Worm (Caenorhabditis elegans) whole organism, L4 larva: Measurements from ENCODE around the gene C26B9.6.

Source experiments
- aly-2 ChIP-seq: sonication (generic microtip); optimal IDR thresholded peaks from 2 replicates; lab custom pipeline; 2018; ENCODE audit warnings: missing biosample characterization, missing genetic modification characterization
- ces-1 ChIP-seq: fragments of 150-350 bp; sonication (generic microtip); optimal IDR thresholded peaks from 4 replicates; lab custom pipeline; 2014; ENCODE audit warnings: missing biosample characterization, missing genetic modification reagents, missing genetic modification characterization
- dmd-8 ChIP-seq: fragments of 200-800 bp; sonication (Bioruptor generic); IDR thresholded peaks from 2 replicates; pipeline ENCODE4 v1.3.6; 2022; ENCODE audit warnings: missing genetic modification characterization, missing compliant biosample characterization
- egl-27 ChIP-seq: sonication (generic microtip); optimal IDR thresholded peaks from 3 replicates; lab custom pipeline; 2017; ENCODE audit warnings: missing biosample characterization, missing genetic modification reagents, missing genetic modification characterization
- fkh-10 ChIP-seq: fragments of 150-350 bp; optimal IDR thresholded peaks from 2 replicates; lab custom pipeline; 2014; ENCODE audit warnings: missing biosample characterization, missing genetic modification reagents, missing genetic modification characterization
- hmg-1.1 ChIP-seq: fragments of 200-800 bp; sonication (Bioruptor generic); IDR thresholded peaks from 2 replicates; pipeline ENCODE4 v1.3.6; 2022; ENCODE audit warnings: missing genetic modification reagents, missing genetic modification characterization, missing compliant biosample characterization
- lin-13 ChIP-seq: fragments of 150-350 bp; optimal IDR thresholded peaks from 2 replicates; lab custom pipeline; 2014; ENCODE audit warnings: missing biosample characterization, missing genetic modification reagents, missing genetic modification characterization
- madf-9 ChIP-seq: fragments of 200-800 bp; sonication (Bioruptor generic); conservative IDR thresholded peaks from 2 replicates; pipeline ENCODE4 v1.3.6; 2022; ENCODE audit warnings: missing genetic modification reagents, missing genetic modification characterization, missing compliant biosample characterization
- nhr-11 ChIP-seq: fragments of 150-350 bp; optimal IDR thresholded peaks from 2 replicates; lab custom pipeline; 2014; ENCODE audit warnings: missing biosample characterization, missing genetic modification characterization
- nhr-237 ChIP-seq: sonication (generic microtip); optimal IDR thresholded peaks from 2 replicates; lab custom pipeline; 2017; ENCODE audit warnings: missing biosample characterization, missing genetic modification characterization
- nhr-25 ChIP-seq: sonication (generic microtip); optimal IDR thresholded peaks from 2 replicates; lab custom pipeline; 2017; ENCODE audit warnings: missing genetic modification characterization, mild to moderate bottlenecking, missing compliant biosample characterization, antibody characterized with exemption, moderate library complexity, borderline replicate concordance; ENCODE audit not compliant: insufficient read depth
- nhr-76 ChIP-seq: fragments of 150-350 bp; optimal IDR thresholded peaks from 2 replicates; lab custom pipeline; 2014; ENCODE audit warnings: missing biosample characterization, missing genetic modification characterization
- nhr-77 ChIP-seq: fragments of 150-350 bp; optimal IDR thresholded peaks from 2 replicates; lab custom pipeline; 2014; ENCODE audit warnings: missing biosample characterization, missing genetic modification characterization
- snpc-4 ChIP-seq: fragments of 150-350 bp; optimal IDR thresholded peaks from 2 replicates; lab custom pipeline; 2014; ENCODE audit warnings: missing biosample characterization, missing genetic modification characterization

- TF ChIP-seq fkh-10 (GFP tag; lab: Kevin White, UChicago) (no peak), ces-1 (GFP tag; lab: Kevin White, UChicago) (no peak), nhr-237 (tag; lab: Kevin White, UChicago) (no peak), snpc-4 (tag; lab: Kevin White, UChicago) (peak; percentile 15), hmg-1.1 (GFP tag; lab: Robert Waterston, UW) (peak; percentile 88), nhr-77 (tag; lab: Kevin White, UChicago) (no peak), dmd-8 (GFP tag; lab: Robert Waterston, UW) (no peak; the same call in 1 of the 2 replicates), egl-27 (tag; lab: Kevin White, UChicago) (no peak), madf-9 (peak; percentile 73), nhr-11 (tag; lab: Kevin White, UChicago) (no peak), lin-13 (GFP tag; lab: Kevin White, UChicago) (no peak), nhr-25 (tag; lab: Kevin White, UChicago) (no peak), nhr-76 (tag; lab: Kevin White, UChicago) (no peak), aly-2 (no peak)
These were observed 15.9 kb downstream of the C26B9.6 start for ce11 chrX:5319214-5319838.
